Worm (Caenorhabditis elegans) whole organism, L4/young adult: ENCODE results near the gene srg-21.

ENCODE experiments used
- W03F9.2 ChIP-seq: fragments of 150-350 bp; optimal IDR thresholded peaks from 2 replicates; lab custom pipeline; 2014; ENCODE audit warnings: missing biosample characterization, missing genetic modification characterization
- dao-5 ChIP-seq: sonication (generic microtip); optimal IDR thresholded peaks from 2 replicates; lab custom pipeline; 2016; ENCODE audit warnings: missing genotype, missing genetic modification characterization, moderate library complexity, missing compliant biosample characterization
- him-1 ChIP-seq: sonication (generic microtip); optimal IDR thresholded peaks from 2 replicates; lab custom pipeline; 2016; ENCODE audit warnings: missing genotype, missing genetic modification reagents, missing genetic modification characterization, missing compliant biosample characterization

DNA sequence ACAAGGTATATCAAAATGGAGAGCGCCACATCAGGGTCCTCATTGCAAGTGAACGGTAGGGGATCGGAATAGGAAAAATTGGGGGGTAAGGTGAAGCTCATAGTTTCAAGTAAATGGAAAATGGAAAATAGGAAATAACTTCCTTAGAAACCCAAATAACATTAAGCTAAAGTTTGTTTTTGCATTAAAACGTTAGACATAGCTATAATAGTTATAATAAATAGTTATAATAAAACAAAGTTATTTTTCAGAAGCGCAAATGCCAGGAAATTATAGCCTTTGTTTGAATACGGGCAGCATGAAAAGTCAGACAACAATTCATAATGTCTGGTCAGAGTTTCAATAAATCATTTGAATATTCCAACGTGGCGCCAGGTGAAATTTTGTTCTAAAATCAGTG, 9.4 kb upstream of the srg-21 start, which contains the start of gene srg-24:
- TF ChIP-seq dao-5 (tag; lab: Kevin White, UChicago), result no peak
- no peak for TF ChIP-seq him-1 (tag; lab: Kevin White, UChicago)
- no peak for TF ChIP-seq W03F9.2 (tag; lab: Kevin White, UChicago)
